Fruit fly (Drosophila melanogaster) S2 (cell line): Measurements from ENCODE around the gene CG32086.
"Not testable (repeated sequence)": the region's sequence is repeated elsewhere in the genome, so short reads cannot be mapped to it uniquely, and the experiment has no call there.

Experiments used
- CG8478 ChIP-seq: fragments of >200 bp; optimal IDR thresholded peaks from 2 replicates; lab custom pipeline; 2018
- CTCF ChIP-seq, 2 experiments: fragments of >200 bp; optimal IDR thresholded peaks; 2 replicates each; lab custom pipeline; 2018

DNA sequence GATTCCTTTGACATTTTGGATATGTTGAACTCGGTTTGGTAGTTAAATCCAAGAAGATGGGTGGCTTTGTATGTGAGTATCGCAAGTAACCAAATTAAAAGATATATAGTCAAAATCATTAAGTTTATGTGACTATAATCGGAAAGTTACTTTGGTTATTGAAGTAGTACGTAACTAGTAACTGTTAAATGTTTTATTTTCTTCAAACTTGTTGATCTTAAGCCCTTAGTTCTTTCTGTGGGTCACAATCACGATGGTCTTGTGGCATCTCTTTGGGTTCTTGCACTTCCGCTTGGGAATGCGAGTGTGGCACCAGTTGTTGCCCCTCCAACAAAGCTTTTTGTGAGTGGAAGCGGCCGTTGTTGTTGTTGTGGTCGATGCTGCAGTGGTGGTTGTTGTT is 6.9 kb downstream of the CG32086 start, which contains the start of gene CG33489:
- TF ChIP-seq CG8478; CTCF (optimal IDR thresholded peaks at IDR 0.05; lab: Kevin White, UChicago): not testable (repeated sequence)
